Worm (Caenorhabditis elegans): ENCODE measurements around the gene Y43F8B.2.
A peak's percentile ranks its signal among the peaks of the same experiment; 100 is the strongest.

Gene Y43F8B.2

DNA sequence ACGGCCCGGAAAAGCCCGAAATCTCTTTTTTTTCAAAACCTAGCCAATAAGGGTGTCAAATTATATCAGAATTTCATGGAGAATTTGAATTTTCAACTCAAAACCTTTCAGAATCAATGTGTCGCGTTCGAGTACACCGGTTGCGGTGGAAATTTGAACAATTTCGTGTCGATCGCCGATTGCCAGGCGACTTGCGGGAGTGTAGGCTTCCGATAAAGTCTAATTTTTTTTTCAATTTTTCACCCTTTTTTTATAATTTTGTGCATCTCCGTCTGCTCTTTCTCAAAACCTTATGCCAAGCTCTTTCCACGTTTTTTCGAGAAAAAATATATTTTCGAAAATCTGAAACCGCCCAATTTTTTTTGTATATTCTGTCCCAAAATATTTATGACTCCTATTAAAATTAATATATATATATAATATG is 13.4 kb downstream of the Y43F8B.2 start (continued):
- TF ChIP-seq vab-7 (GFP tag; IDR thresholded peaks at IDR 0.05) (peak; percentile 72), gei-8 (GFP tag; optimal IDR thresholded peaks at IDR 0.05) (no peak), mdl-1 (tag; optimal IDR thresholded peaks at IDR 0.05) (no peak), egl-43 (GFP tag; IDR thresholded peaks at IDR 0.05) (peak; percentile 84), ztf-11 (tag; optimal IDR thresholded peaks at IDR 0.05) (no peak), nhr-11 (tag; optimal IDR thresholded peaks at IDR 0.05) (no peak), lin-39 (tag; optimal IDR thresholded peaks at IDR 0.05) (no peak), dve-1 (tag; optimal IDR thresholded peaks at IDR 0.05; ENCODE audit: insufficient read depth) (no peak), aha-1 (tag) (peak; percentile 82)

- TF ChIP-seq ceh-28 (tag; optimal IDR thresholded peaks at IDR 0.05) (peak; percentile 83), lir-3 (tag; optimal IDR thresholded peaks at IDR 0.05) (no peak), ZK546.5 (tag; optimal IDR thresholded peaks at IDR 0.05) (no peak), nhr-28 (tag; optimal IDR thresholded peaks at IDR 0.05) (peak; percentile 61), dmd-6 (GFP tag; IDR thresholded peaks at IDR 0.05) (no peak), mxl-3 (GFP tag; optimal IDR thresholded peaks at IDR 0.05) (peak; percentile 27), pqm-1 (tag; optimal IDR thresholded peaks at IDR 0.05) (peak; percentile 71)
These were observed 14.3 kb downstream of the Y43F8B.2 start for ce11 chrV:19518468-19519168.

- TF ChIP-seq set-16 (GFP tag; IDR thresholded peaks at IDR 0.05) = peak; percentile 64
These were observed 15.1 kb downstream of the Y43F8B.2 start for ce11 chrV:19517611-19518360.

DNA sequence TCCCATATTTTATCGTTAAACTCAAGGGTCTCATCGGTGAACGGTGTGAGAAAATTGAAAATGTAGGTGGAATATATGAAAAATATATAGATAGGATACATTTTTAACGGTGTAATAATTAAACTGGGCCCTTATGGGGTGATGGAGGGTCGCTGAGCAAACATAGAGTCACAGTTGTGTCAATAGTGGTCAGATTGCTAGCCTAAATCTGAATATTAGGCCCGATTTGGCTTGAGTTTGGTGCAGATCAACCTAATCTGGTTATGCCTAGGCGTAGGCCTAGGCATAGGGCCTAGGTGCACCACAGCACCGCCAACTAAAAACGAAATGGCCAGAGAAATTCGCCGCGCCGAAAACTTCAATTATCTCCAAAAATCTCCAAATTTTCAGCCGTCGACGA is 19.4 kb downstream of the Y43F8B.2 start, which contains the start of gene phy-4:
Gene phy-4 (minus strand): TSS at position 101 of the 400 bp plus-strand sequence.
- no peak for TF ChIP-seq nhr-10 (tag; optimal IDR thresholded peaks at IDR 0.05)
- TF ChIP-seq Y105C5A.15 (GFP tag; IDR thresholded peaks at IDR 0.05) = no peak
- no peak for TF ChIP-seq egl-43 (GFP tag; IDR thresholded peaks at IDR 0.05)
- no peak for TF ChIP-seq T20F7.1 (GFP tag; optimal IDR thresholded peaks at IDR 0.05)
- no peak for TF ChIP-seq daf-12 (tag; optimal IDR thresholded peaks at IDR 0.05)
- TF ChIP-seq nhr-6 (tag; optimal IDR thresholded peaks at IDR 0.05) = no peak
- no peak for TF ChIP-seq egl-27 (tag; optimal IDR thresholded peaks at IDR 0.05)
- no peak for TF ChIP-seq daf-16 (GFP tag; optimal IDR thresholded peaks at IDR 0.05)
- no peak for TF ChIP-seq daf-16 (tag; optimal IDR thresholded peaks at IDR 0.05)
- TF ChIP-seq R02D3.7 (tag; optimal IDR thresholded peaks at IDR 0.05) = no peak

ce11 chrV:19512260-19512947 is 20.5 kb downstream of the Y43F8B.2 start, which contains the start of gene Y43F8B.19:
Y43F8B.19 (minus strand) TSS chrV:19512310.
- TF ChIP-seq zip-11 (GFP tag; IDR thresholded peaks at IDR 0.05) = no peak
- TF ChIP-seq nhr-102 (tag; optimal IDR thresholded peaks at IDR 0.05) = no peak
- no peak for TF ChIP-seq lin-29 (GFP tag; IDR thresholded peaks at IDR 0.05)
- TF ChIP-seq ZK337.2 (GFP tag; IDR thresholded peaks at IDR 0.05) = no peak
- TF ChIP-seq mdt-29 (GFP tag; IDR thresholded peaks at IDR 0.05) = no peak
- no peak for TF ChIP-seq F44E2.7 (GFP tag; IDR thresholded peaks at IDR 0.05)
- TF ChIP-seq snpc-1.2 (GFP tag; IDR thresholded peaks at IDR 0.05) = no peak
- TF ChIP-seq zag-1 (tag; optimal IDR thresholded peaks at IDR 0.05) = no peak
- TF ChIP-seq aly-2 (tag; optimal IDR thresholded peaks at IDR 0.05) = no peak
- TF ChIP-seq skn-1 (tag; optimal IDR thresholded peaks at IDR 0.05) = no peak
- no peak for TF ChIP-seq egl-27 (tag; optimal IDR thresholded peaks at IDR 0.05)
- no peak for TF ChIP-seq mxl-2 (GFP tag; conservative IDR thresholded peaks at IDR 0.05)
- no peak for TF ChIP-seq ceh-32 (tag; optimal IDR thresholded peaks at IDR 0.05; ENCODE audit: poor library complexity)
- no peak for TF ChIP-seq fkh-10 (GFP tag; optimal IDR thresholded peaks at IDR 0.05)
- TF ChIP-seq jun-1 (tag; optimal IDR thresholded peaks at IDR 0.05) = no peak
- no peak for TF ChIP-seq gei-8 (GFP tag; optimal IDR thresholded peaks at IDR 0.05)
- TF ChIP-seq ceh-62 (tag; optimal IDR thresholded peaks at IDR 0.05) = no peak
- TF ChIP-seq nhr-10 (tag; optimal IDR thresholded peaks at IDR 0.05) = no peak
